Worm (Caenorhabditis elegans) whole organism, L4 larva: Measurements from ENCODE around the gene ctsa-1.2.

Experiments
- F10B5.3 ChIP-seq: sonication (generic microtip); optimal IDR thresholded peaks from 2 replicates; lab custom pipeline; 2016; ENCODE audit warnings: mild to moderate bottlenecking, missing genetic modification characterization, missing compliant biosample characterization
- F37D6.2 ChIP-seq: sonication (generic microtip); optimal IDR thresholded peaks from 2 replicates; lab custom pipeline; 2016; ENCODE audit warnings: mild to moderate bottlenecking, missing genetic modification characterization, missing compliant biosample characterization
- T20F7.1 ChIP-seq: fragments of 200-800 bp; sonication (Bioruptor generic); optimal IDR thresholded peaks from 2 replicates; lab custom pipeline; 2018; ENCODE audit warnings: mild to moderate bottlenecking, missing genetic modification characterization, missing compliant biosample characterization
- Y105C5A.15 ChIP-seq: fragments of 200-800 bp; sonication (Bioruptor generic); IDR thresholded peaks from 2 replicates; pipeline ENCODE4 v1.3.6; 2022; ENCODE audit warnings: missing genetic modification characterization, missing compliant biosample characterization
- Y48G9A.11 ChIP-seq: fragments of 200-800 bp; sonication (Bioruptor generic); IDR thresholded peaks from 2 replicates; pipeline ENCODE4 v1.3.6; 2022; ENCODE audit warnings: missing genetic modification reagents, missing genetic modification characterization, missing compliant biosample characterization
- Y5F2A.4 ChIP-seq: fragments of 200-800 bp; sonication (Bioruptor generic); optimal IDR thresholded peaks from 2 replicates; lab custom pipeline; 2018; ENCODE audit warnings: mild to moderate bottlenecking, missing genetic modification characterization, missing compliant biosample characterization
- aha-1 ChIP-seq: fragments of 150-350 bp; peaks from one replicate; lab custom pipeline; 2014; ENCODE audit warnings: missing biosample characterization, missing genetic modification characterization
- ces-1 ChIP-seq: fragments of 150-350 bp; sonication (generic microtip); optimal IDR thresholded peaks from 4 replicates; lab custom pipeline; 2014; ENCODE audit warnings: missing biosample characterization, missing genetic modification reagents, missing genetic modification characterization
- daf-16 ChIP-seq, 3 experiments: sonication (generic microtip); optimal IDR thresholded peaks; 2 replicates each; lab custom pipeline; 2016 to 2017; ENCODE audit warnings: missing genetic modification characterization in 3 of 3, missing genetic modification reagents in 3 of 3, mild to moderate bottlenecking in 2 of 3, missing compliant biosample characterization in 2 of 3, missing biosample characterization in 1 of 3, moderate library complexity in 1 of 3
- egl-43 ChIP-seq: fragments of 200-800 bp; sonication (Bioruptor generic); IDR thresholded peaks from 2 replicates; pipeline ENCODE4 v1.3.6; 2022; ENCODE audit warnings: missing genetic modification reagents, missing genetic modification characterization, missing compliant biosample characterization
- gei-8 ChIP-seq: fragments of 200-800 bp; sonication (Bioruptor generic); optimal IDR thresholded peaks from 2 replicates; lab custom pipeline; 2018; ENCODE audit warnings: mild to moderate bottlenecking, missing genetic modification characterization, missing compliant biosample characterization
- hif-1 ChIP-seq, 2 experiments: sonication (generic microtip); optimal IDR thresholded peaks; 2 replicates each; lab custom pipeline; 2016 to 2017; ENCODE audit warnings: missing compliant biosample characterization in 2 of 2, missing genetic modification characterization in 2 of 2, missing genetic modification reagents in 2 of 2, missing genotype in 2 of 2, mild to moderate bottlenecking in 1 of 2
- lin-29 ChIP-seq: fragments of 200-800 bp; sonication (Bioruptor generic); IDR thresholded peaks from 2 replicates; pipeline ENCODE4 v1.3.6; 2022; ENCODE audit warnings: missing genetic modification reagents, missing genetic modification characterization, missing compliant biosample characterization
- nhr-11 ChIP-seq: fragments of 150-350 bp; optimal IDR thresholded peaks from 2 replicates; lab custom pipeline; 2014; ENCODE audit warnings: missing biosample characterization, missing genetic modification characterization
- nhr-48 ChIP-seq: sonication (generic microtip); optimal IDR thresholded peaks from 2 replicates; lab custom pipeline; 2016; ENCODE audit warnings: mild to moderate bottlenecking, missing genetic modification characterization, missing compliant biosample characterization
- pha-4 ChIP-seq, 2 experiments: fragments of 150-350 bp in 1 of 2; fragments of 200-800 bp in 1 of 2; sonication (Bioruptor generic) in 1 of 2; IDR thresholded peaks in 1 of 2; optimal IDR thresholded peaks in 1 of 2; 2 replicates each; pipeline versions ENCODE4 v1.3.6 to Lab custom; 2014 to 2022; ENCODE audit warnings: missing genetic modification characterization in 2 of 2, missing genetic modification reagents in 2 of 2, missing biosample characterization in 1 of 2, missing compliant biosample characterization in 1 of 2
- php-3 ChIP-seq: fragments of 200-800 bp; sonication (Bioruptor generic); IDR thresholded peaks from 2 replicates; pipeline ENCODE4 v1.3.6; 2022; ENCODE audit warnings: missing genetic modification reagents, missing genetic modification characterization, missing compliant biosample characterization
- set-16 ChIP-seq: fragments of 200-800 bp; sonication (Bioruptor generic); IDR thresholded peaks from 2 replicates; pipeline ENCODE4 v1.3.6; 2022; ENCODE audit warnings: missing genetic modification reagents, missing genetic modification characterization, missing compliant biosample characterization
- skn-1 ChIP-seq: fragments of 150-350 bp; optimal IDR thresholded peaks from 2 replicates; lab custom pipeline; 2014; ENCODE audit warnings: missing biosample characterization, missing genetic modification characterization
- snpc-1.2 ChIP-seq: fragments of 200-800 bp; sonication (Bioruptor generic); IDR thresholded peaks from 2 replicates; pipeline ENCODE4 v1.3.6; 2022; ENCODE audit warnings: missing genetic modification reagents, missing genetic modification characterization, missing compliant biosample characterization
- snpc-4 ChIP-seq: fragments of 150-350 bp; optimal IDR thresholded peaks from 2 replicates; lab custom pipeline; 2014; ENCODE audit warnings: missing biosample characterization, missing genetic modification characterization
- spr-1 ChIP-seq: sonication (generic microtip); optimal IDR thresholded peaks from 2 replicates; lab custom pipeline; 2016; ENCODE audit warnings: mild to moderate bottlenecking, missing genetic modification characterization, missing compliant biosample characterization
- spr-3 ChIP-seq: fragments of 200-800 bp; sonication (Bioruptor generic); optimal IDR thresholded peaks from 2 replicates; lab custom pipeline; 2018; ENCODE audit warnings: mild to moderate bottlenecking, missing genetic modification characterization, missing compliant biosample characterization
- tag-97 ChIP-seq: fragments of 200-800 bp; sonication (Bioruptor generic); IDR thresholded peaks from 2 replicates; pipeline ENCODE4 v1.3.6; 2022; ENCODE audit warnings: missing genetic modification characterization, missing compliant biosample characterization
- unc-62 ChIP-seq, 3 experiments: fragments of 150-350 bp in 1 of 3; sonication (generic microtip); optimal IDR thresholded peaks in 2 of 3; peaks in 1 of 3; 1 replicate in 1 of 3; 2 replicates in 2 of 3; lab custom pipeline; 2014 to 2017; ENCODE audit warnings: missing biosample characterization in 3 of 3, missing genetic modification characterization in 3 of 3, missing genetic modification reagents in 3 of 3, missing genotype in 1 of 3
- zag-1 ChIP-seq: fragments of 150-350 bp; optimal IDR thresholded peaks from 2 replicates; lab custom pipeline; 2014; ENCODE audit warnings: missing biosample characterization, missing genetic modification characterization
- zip-11 ChIP-seq: fragments of 200-800 bp; sonication (Bioruptor generic); IDR thresholded peaks from 2 replicates; pipeline ENCODE4 v1.3.6; 2022; ENCODE audit warnings: missing genetic modification characterization, missing compliant biosample characterization
- zip-2 ChIP-seq: fragments of 150-350 bp; optimal IDR thresholded peaks from 2 replicates; lab custom pipeline; 2014; ENCODE audit warnings: missing biosample characterization, missing genetic modification characterization

The ctsa-1.2 gene

ce11 chrII:11714728-11715127 is 24.4 kb upstream of the ctsa-1.2 start:
- TF ChIP-seq daf-16 (GFP tag; optimal IDR thresholded peaks at IDR 0.05; lab: Kevin White, UChicago) (no peak), daf-16 (tag; optimal IDR thresholded peaks at IDR 0.05; lab: Kevin White, UChicago) (no peak), zip-11 (GFP tag; lab: Robert Waterston, UW) (no peak), zag-1 (tag; lab: Kevin White, UChicago) (no peak), snpc-4 (tag; lab: Kevin White, UChicago) (peak; percentile 56)

DNA sequence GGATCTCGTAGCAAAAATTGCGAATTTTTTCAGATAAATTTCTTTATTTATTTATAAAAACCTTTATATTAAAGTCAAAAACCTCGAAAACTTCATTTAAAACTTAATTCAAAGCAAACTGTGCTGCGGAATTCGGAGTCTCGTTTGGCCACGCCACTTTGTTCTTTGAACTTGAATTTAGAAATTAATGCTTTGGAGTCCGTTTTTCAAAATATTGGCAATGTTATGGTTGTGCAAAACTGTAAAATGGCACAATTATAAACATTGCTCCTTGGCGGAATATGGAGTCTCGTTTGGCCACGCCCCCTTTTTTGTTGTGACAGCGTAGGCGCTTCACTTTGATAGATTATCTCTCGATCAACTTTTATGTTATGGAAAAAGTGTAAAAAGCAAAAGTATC is 19.6 kb upstream of the ctsa-1.2 start:
- TF ChIP-seq skn-1 (tag; lab: Kevin White, UChicago) (no peak), spr-3 (GFP tag; lab: Kevin White, UChicago) (peak; percentile 93), T20F7.1 (GFP tag; lab: Kevin White, UChicago) (peak; percentile 91), spr-1 (peak; percentile 95), Y48G9A.11 (GFP tag; lab: Robert Waterston, UW) (peak; percentile 76)
- TF ChIP-seq, all 104 proteins: peak for 4

ce11 chrII:11720102-11720501 is 19.1 kb upstream of the ctsa-1.2 start, which contains the start of gene F13D12.3:
Gene F13D12.3, plus strand, starts transcription at chrII:11720402.
- no peak for TF ChIP-seq Y5F2A.4
- TF ChIP-seq aha-1 (tag; lab: Kevin White, UChicago): peak; percentile 21
- TF ChIP-seq zip-2 (tag; lab: Kevin White, UChicago): no peak

DNA sequence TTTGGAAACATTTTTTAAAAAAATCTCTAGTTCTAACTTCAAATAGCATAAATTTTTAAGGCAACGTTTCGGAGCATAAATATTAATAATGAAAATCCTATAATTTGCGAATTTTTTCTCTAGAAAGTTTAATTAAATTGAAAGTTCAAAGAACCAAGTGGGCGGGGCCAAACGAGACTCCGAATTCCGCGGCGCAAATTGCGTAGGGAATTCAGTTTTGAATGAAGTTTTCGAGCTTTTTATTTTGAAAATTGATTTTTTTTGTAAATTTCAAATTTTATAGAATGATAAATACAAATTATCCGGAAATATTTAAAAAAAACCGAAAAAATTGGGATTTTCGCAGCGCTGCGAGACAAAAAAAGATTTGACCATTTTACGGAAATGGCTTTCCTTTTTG is 18.3 kb upstream of the ctsa-1.2 start:
- no peak for TF ChIP-seq gei-8 (GFP tag; lab: Kevin White, UChicago)
- TF ChIP-seq F37D6.2 (tag; lab: Kevin White, UChicago): no peak
- TF ChIP-seq Y48G9A.11 (GFP tag; lab: Robert Waterston, UW): peak; percentile 71
- peak; percentile 87 for TF ChIP-seq T20F7.1 (GFP tag; lab: Kevin White, UChicago)
- peak; percentile 89 for TF ChIP-seq spr-1
- no peak for TF ChIP-seq pha-4 (GFP tag; IDR thresholded peaks at IDR 0.05; lab: Robert Waterston, UW)
- TF ChIP-seq pha-4 (tag; optimal IDR thresholded peaks at IDR 0.05; lab: Kevin White, UChicago): no peak
- TF ChIP-seq nhr-48: no peak
- TF ChIP-seq tag-97: no peak
- TF ChIP-seq spr-3 (GFP tag; lab: Kevin White, UChicago): peak; percentile 77

DNA sequence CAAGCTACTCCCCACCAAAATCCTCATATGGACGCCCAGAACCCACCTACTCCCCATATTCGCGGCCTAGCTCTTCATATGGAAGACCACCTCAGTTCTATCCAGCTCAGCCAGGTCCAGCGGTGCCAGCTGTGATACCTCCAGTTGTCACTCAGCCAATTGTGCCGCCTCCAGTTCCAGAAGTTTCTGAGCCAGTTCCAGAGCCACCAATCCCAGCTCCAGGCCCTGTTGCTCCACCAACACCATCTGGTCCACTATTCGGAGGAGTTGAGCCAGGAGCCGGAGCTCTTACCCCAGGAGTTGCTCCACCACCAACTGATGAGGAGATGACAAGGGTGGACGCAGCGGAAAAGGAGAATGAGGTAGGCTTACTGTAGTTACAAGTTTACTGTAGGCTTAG is 17.6 kb upstream of the ctsa-1.2 start:
- 0 out of 2 replicates have a peak, but pooled peaks have one; percentile 26 for TF ChIP-seq php-3
- no peak for TF ChIP-seq spr-1
- TF ChIP-seq set-16 (GFP tag; lab: Robert Waterston, UW): peak; percentile 79
- TF ChIP-seq egl-43: 0 out of 2 replicates have a peak, but pooled peaks have one; percentile 6

ce11 chrII:11722164-11722563 is 17.0 kb upstream of the ctsa-1.2 start:
- no peak for TF ChIP-seq lin-29 (GFP tag; lab: Robert Waterston, UW)
- peak in 1 of 2 experiments; percentile 11 for TF ChIP-seq unc-62 (GFP tag; optimal IDR thresholded peaks at IDR 0.05 in 1 of 2; lab: Kevin White, UChicago)
- TF ChIP-seq unc-62 (tag; optimal IDR thresholded peaks at IDR 0.05; lab: Kevin White, UChicago): no peak
- peak in 1 of 2 experiments; percentile 61 for TF ChIP-seq hif-1 (tag; optimal IDR thresholded peaks at IDR 0.05; lab: Kevin White, UChicago)
- no peak for TF ChIP-seq Y105C5A.15 (GFP tag; lab: Robert Waterston, UW)
- peak; percentile 95 for TF ChIP-seq aha-1 (tag; lab: Kevin White, UChicago)
- peak; percentile 11 for TF ChIP-seq nhr-11 (tag; lab: Kevin White, UChicago)
- TF ChIP-seq snpc-1.2 (GFP tag; lab: Robert Waterston, UW): no peak

ce11 chrII:11723904-11724303 is 15.3 kb upstream of the ctsa-1.2 start, which contains the start of gene ldh-1:
Gene ldh-1, plus strand, starts transcription at chrII:11724204.
- TF ChIP-seq zip-2 (tag; lab: Kevin White, UChicago): no peak
- no peak for TF ChIP-seq F10B5.3
- TF ChIP-seq daf-16 (GFP tag; optimal IDR thresholded peaks at IDR 0.05; lab: Kevin White, UChicago): no peak
- peak; percentile 24 for TF ChIP-seq daf-16 (tag; optimal IDR thresholded peaks at IDR 0.05; lab: Kevin White, UChicago)
- TF ChIP-seq ces-1 (GFP tag; lab: Kevin White, UChicago): no peak
